Fruit fly (Drosophila melanogaster) whole organism, prepupa: Measurements from ENCODE around the gene CycA.

Experiments used
- CG10631 ChIP-seq: fragments of 200-800 bp; sonication (Bioruptor generic); optimal IDR thresholded peaks from 2 replicates; lab custom pipeline; 2016; ENCODE audit warnings: missing biosample characterization, missing genetic modification characterization
- CG10669 ChIP-seq: fragments of 200-800 bp; sonication (Bioruptor generic); optimal IDR thresholded peaks from 3 replicates; lab custom pipeline; 2018; ENCODE audit warnings: missing biosample characterization, mild to moderate bottlenecking, missing genetic modification characterization, moderate library complexity
- CG11294 ChIP-seq: fragments of 200-800 bp; sonication (Bioruptor generic); IDR thresholded peaks from 2 replicates; pipeline ENCODE4 v1.3.6; 2022; ENCODE audit warnings: missing biosample characterization, missing genetic modification characterization
- CG11762 ChIP-seq: fragments of 200-800 bp; sonication (Bioruptor generic); optimal IDR thresholded peaks from 3 replicates; lab custom pipeline; 2016; ENCODE audit warnings: missing biosample characterization, missing genetic modification characterization; ENCODE audit not compliant: insufficient read depth
- CG11902 ChIP-seq: fragments of 200-800 bp; sonication (Bioruptor generic); optimal IDR thresholded peaks from 3 replicates; lab custom pipeline; 2016; ENCODE audit warnings: missing biosample characterization, missing genetic modification characterization
- CG15336 ChIP-seq: fragments of 200-800 bp; sonication (Bioruptor generic); IDR thresholded peaks from 2 replicates; pipeline ENCODE4 v1.3.6; 2022; ENCODE audit warnings: missing biosample characterization, missing genetic modification characterization
- CG1621 ChIP-seq: fragments of 200-800 bp; sonication (Bioruptor generic); optimal IDR thresholded peaks from 3 replicates; lab custom pipeline; 2018; ENCODE audit warnings: missing biosample characterization, mild to moderate bottlenecking, missing genetic modification characterization
- CG16779 ChIP-seq: fragments of 200-800 bp; sonication (Bioruptor generic); optimal IDR thresholded peaks from 3 replicates; lab custom pipeline; 2017; ENCODE audit warnings: missing biosample characterization, mild to moderate bottlenecking, missing genetic modification characterization
- CG3032 ChIP-seq: fragments of 200-800 bp; optimal IDR thresholded peaks from 2 replicates; lab custom pipeline; 2019; ENCODE audit warnings: missing biosample characterization, mild to moderate bottlenecking, missing genetic modification characterization, moderate library complexity
- CG32006 ChIP-seq: fragments of 200-800 bp; sonication (Bioruptor generic); optimal IDR thresholded peaks from 3 replicates; lab custom pipeline; 2017; ENCODE audit warnings: missing biosample characterization, mild to moderate bottlenecking, missing genetic modification characterization
- CG34406 ChIP-seq: fragments of 200-800 bp; sonication (Bioruptor generic); optimal IDR thresholded peaks from 3 replicates; lab custom pipeline; 2016; ENCODE audit warnings: missing biosample characterization, missing genetic modification characterization
- CG3919 ChIP-seq: fragments of 200-800 bp; sonication (Bioruptor generic); optimal IDR thresholded peaks from 3 replicates; lab custom pipeline; 2016; ENCODE audit warnings: missing biosample characterization, missing genetic modification characterization
- CG4318 ChIP-seq: fragments of 200-800 bp; sonication (Bioruptor generic); optimal IDR thresholded peaks from 3 replicates; lab custom pipeline; 2017; ENCODE audit warnings: missing biosample characterization, mild to moderate bottlenecking, missing genetic modification characterization
- CG6163 ChIP-seq: fragments of 200-800 bp; sonication (Bioruptor generic); IDR thresholded peaks from 3 replicates; pipeline ENCODE4 v1.3.6; 2022; ENCODE audit warnings: missing biosample characterization, missing genetic modification characterization
- CG6276 ChIP-seq: fragments of 200-800 bp; sonication (Bioruptor generic); optimal IDR thresholded peaks from 2 replicates; lab custom pipeline; 2017; ENCODE audit warnings: missing biosample characterization, mild to moderate bottlenecking, missing genetic modification characterization
- CG6792 ChIP-seq: fragments of 200-800 bp; sonication (Bioruptor generic); optimal IDR thresholded peaks from 3 replicates; lab custom pipeline; 2016; ENCODE audit warnings: missing biosample characterization, missing genetic modification characterization
- CG6808 ChIP-seq: fragments of 200-800 bp; sonication (Bioruptor generic); optimal IDR thresholded peaks from 3 replicates; lab custom pipeline; 2017; ENCODE audit warnings: missing biosample characterization, missing genetic modification characterization, mild to moderate bottlenecking, moderate library complexity, missing genetic modification reagents
- CG6854 ChIP-seq: fragments of 200-800 bp; sonication (Bioruptor generic); optimal IDR thresholded peaks from 2 replicates; lab custom pipeline; 2017; ENCODE audit warnings: missing biosample characterization, mild to moderate bottlenecking, missing genetic modification characterization
- CG7368 ChIP-seq: fragments of 200-800 bp; sonication (Bioruptor generic); optimal IDR thresholded peaks from 3 replicates; lab custom pipeline; 2016; ENCODE audit warnings: missing biosample characterization, missing genetic modification characterization
- CG8119 ChIP-seq: fragments of 200-800 bp; sonication (Bioruptor generic); IDR thresholded peaks from 3 replicates; pipeline ENCODE4 v1.3.6; 2022; ENCODE audit warnings: missing biosample characterization, missing genetic modification characterization
- CG8319 ChIP-seq: fragments of 200-800 bp; sonication (Bioruptor generic); optimal IDR thresholded peaks from 3 replicates; lab custom pipeline; 2016; ENCODE audit warnings: missing biosample characterization, missing genetic modification characterization
- CG8632 ChIP-seq: fragments of 200-800 bp; sonication (Bioruptor generic); optimal IDR thresholded peaks from 3 replicates; lab custom pipeline; 2016; ENCODE audit warnings: missing biosample characterization, missing genetic modification characterization
- Eip78C ChIP-seq: fragments of 200-800 bp; sonication (Bioruptor generic); peaks from one replicate; lab custom pipeline; 2016; ENCODE audit warnings: missing biosample characterization, missing genetic modification characterization
- Eip93F ChIP-seq: fragments of 200-800 bp; sonication (Bioruptor generic); optimal IDR thresholded peaks from 2 replicates; lab custom pipeline; 2016; ENCODE audit warnings: missing biosample characterization, mild to moderate bottlenecking, missing genetic modification characterization
- Ets21C ChIP-seq: fragments of 200-800 bp; sonication (Bioruptor generic); optimal IDR thresholded peaks from 3 replicates; lab custom pipeline; 2016; ENCODE audit warnings: missing biosample characterization, missing genetic modification characterization
- Ets96B ChIP-seq: fragments of 200-800 bp; optimal IDR thresholded peaks from 2 replicates; lab custom pipeline; 2019; ENCODE audit warnings: missing biosample characterization, mild to moderate bottlenecking, missing genetic modification characterization, moderate library complexity
- Gug ChIP-seq: fragments of 200-800 bp; sonication (Bioruptor generic); IDR thresholded peaks from 2 replicates; pipeline ENCODE4 v1.3.6; 2022; ENCODE audit warnings: missing biosample characterization, missing genetic modification characterization
- Hr38 ChIP-seq: sonication (Bioruptor generic); optimal IDR thresholded peaks from 2 replicates; lab custom pipeline; 2016; ENCODE audit warnings: missing biosample characterization, missing genetic modification characterization
- Hr39 ChIP-seq: fragments of 200-800 bp; sonication (Bioruptor generic); optimal IDR thresholded peaks from 2 replicates; lab custom pipeline; 2016; ENCODE audit warnings: missing biosample characterization, missing genetic modification characterization
- Hr4 ChIP-seq: fragments of 200-800 bp; sonication (Bioruptor generic); optimal IDR thresholded peaks from 3 replicates; lab custom pipeline; 2016; ENCODE audit warnings: missing biosample characterization, missing genetic modification characterization
- Lpt ChIP-seq: fragments of 200-800 bp; sonication (Bioruptor generic); optimal IDR thresholded peaks from 3 replicates; lab custom pipeline; 2016; ENCODE audit warnings: missing biosample characterization, missing genetic modification characterization
- Met ChIP-seq: fragments of 200-800 bp; sonication (Bioruptor generic); optimal IDR thresholded peaks from 3 replicates; lab custom pipeline; 2016; ENCODE audit warnings: missing biosample characterization, missing genetic modification characterization
- OdsH ChIP-seq: fragments of 200-800 bp; sonication (Bioruptor generic); optimal IDR thresholded peaks from 3 replicates; lab custom pipeline; 2016; ENCODE audit warnings: missing biosample characterization, missing genetic modification characterization
- Smox ChIP-seq: fragments of 200-800 bp; sonication (Bioruptor generic); optimal IDR thresholded peaks from 3 replicates; lab custom pipeline; 2016; ENCODE audit warnings: missing biosample characterization, missing genetic modification characterization
- Sox102F ChIP-seq: fragments of 200-800 bp; sonication (Bioruptor generic); optimal IDR thresholded peaks from 2 replicates; lab custom pipeline; 2016; ENCODE audit warnings: missing biosample characterization, mild to moderate bottlenecking, missing genetic modification characterization
- Sox14 ChIP-seq: fragments of 200-800 bp; sonication (Bioruptor generic); optimal IDR thresholded peaks from 3 replicates; lab custom pipeline; 2016; ENCODE audit warnings: missing biosample characterization, missing genetic modification characterization
- Sox15 ChIP-seq: fragments of 200-800 bp; sonication (Bioruptor generic); optimal IDR thresholded peaks from 3 replicates; lab custom pipeline; 2016; ENCODE audit warnings: missing biosample characterization, missing genetic modification characterization
- achi ChIP-seq: fragments of 200-800 bp; sonication (Bioruptor generic); optimal IDR thresholded peaks from 3 replicates; lab custom pipeline; 2016; ENCODE audit warnings: missing biosample characterization, missing genetic modification characterization
- acj6 ChIP-seq: fragments of 200-800 bp; sonication (Bioruptor generic); optimal IDR thresholded peaks from 3 replicates; lab custom pipeline; 2016; ENCODE audit warnings: missing biosample characterization, missing genetic modification characterization
- cyc ChIP-seq: fragments of 200-800 bp; sonication (Bioruptor generic); optimal IDR thresholded peaks from 3 replicates; lab custom pipeline; 2016; ENCODE audit warnings: missing biosample characterization, missing genetic modification characterization
- dac ChIP-seq: fragments of 200-800 bp; sonication (Bioruptor generic); optimal IDR thresholded peaks from 2 replicates; lab custom pipeline; 2017; ENCODE audit warnings: missing biosample characterization, mild to moderate bottlenecking, missing genetic modification characterization
- dsx ChIP-seq: fragments of 200-800 bp; optimal IDR thresholded peaks from 3 replicates; lab custom pipeline; 2019; ENCODE audit warnings: missing biosample characterization, mild to moderate bottlenecking, missing genetic modification characterization, moderate library complexity; ENCODE audit not compliant: poor library complexity, severe bottlenecking
- eg ChIP-seq: fragments of 200-800 bp; sonication (Bioruptor generic); IDR thresholded peaks from 3 replicates; pipeline ENCODE4 v1.3.6; 2022; ENCODE audit warnings: missing biosample characterization, missing genetic modification characterization
- fd59A ChIP-seq: fragments of 200-800 bp; sonication (Bioruptor generic); optimal IDR thresholded peaks from 2 replicates; lab custom pipeline; 2017; ENCODE audit warnings: missing biosample characterization, mild to moderate bottlenecking, missing genetic modification characterization, missing genetic modification reagents
- fd85E ChIP-seq: fragments of 200-800 bp; sonication (Bioruptor generic); optimal IDR thresholded peaks from 3 replicates; lab custom pipeline; 2016; ENCODE audit warnings: missing biosample characterization, missing genetic modification characterization
- fkh ChIP-seq: fragments of 200-800 bp; sonication (Bioruptor generic); optimal IDR thresholded peaks from 3 replicates; lab custom pipeline; 2017; ENCODE audit warnings: missing biosample characterization, mild to moderate bottlenecking, missing genetic modification characterization, moderate library complexity
- lz ChIP-seq: fragments of 200-800 bp; sonication (Bioruptor generic); optimal IDR thresholded peaks from 3 replicates; lab custom pipeline; 2016; ENCODE audit warnings: missing biosample characterization, missing genetic modification characterization
- net ChIP-seq: fragments of 200-800 bp; sonication (Bioruptor generic); optimal IDR thresholded peaks from 3 replicates; lab custom pipeline; 2016; ENCODE audit warnings: missing biosample characterization, missing genetic modification characterization
- pdm3 ChIP-seq: fragments of 200-800 bp; sonication (Bioruptor generic); optimal IDR thresholded peaks from 3 replicates; lab custom pipeline; 2016; ENCODE audit warnings: missing biosample characterization, missing genetic modification characterization
- salr ChIP-seq, 2 experiments: fragments of 200-800 bp; sonication (Bioruptor generic); optimal IDR thresholded peaks; 3 replicates each; lab custom pipeline; 2016 to 2018; ENCODE audit warnings: missing biosample characterization in 2 of 2, missing genetic modification characterization in 2 of 2, mild to moderate bottlenecking in 1 of 2
- spab ChIP-seq: fragments of 200-800 bp; sonication (Bioruptor generic); optimal IDR thresholded peaks from 2 replicates; lab custom pipeline; 2017; ENCODE audit warnings: missing biosample characterization, mild to moderate bottlenecking, missing genetic modification characterization, missing genetic modification reagents
- svp ChIP-seq: fragments of 200-800 bp; sonication (Bioruptor generic); peaks from one replicate; lab custom pipeline; 2016; ENCODE audit warnings: missing biosample characterization, missing genetic modification characterization
- topi ChIP-seq: fragments of 200-800 bp; sonication (Bioruptor generic); optimal IDR thresholded peaks from 3 replicates; lab custom pipeline; 2016; ENCODE audit warnings: missing biosample characterization, missing genetic modification characterization
- vri ChIP-seq: fragments of 200-800 bp; sonication (Bioruptor generic); optimal IDR thresholded peaks from 3 replicates; lab custom pipeline; 2016; ENCODE audit warnings: missing biosample characterization, mild to moderate bottlenecking, missing genetic modification characterization

Gene CycA

dm6 chr3L:11785291-11785690 lies 48.1 kb downstream of the CycA start:
- TF ChIP-seq CG6792 (GFP tag; lab: Kevin White, UChicago) (no peak), dsx (no peak), eg (GFP tag; lab: Robert Waterston, UW) (peak; percentile 73), CG15336 (peak; percentile 80), CG10669 (GFP tag; lab: Kevin White, UChicago) (no peak), CG4318 (GFP tag; lab: Kevin White, UChicago) (no peak), vri (GFP tag; lab: Kevin White, UChicago) (no peak), dac (GFP tag; lab: Kevin White, UChicago) (no peak), salr (GFP tag; optimal IDR thresholded peaks at IDR 0.05; lab: Kevin White, UChicago) (no peak), Sox14 (GFP tag; lab: Kevin White, UChicago) (no peak), Smox (GFP tag; lab: Kevin White, UChicago) (no peak), spab (GFP tag; lab: Kevin White, UChicago) (no peak), CG3919 (GFP tag; lab: Kevin White, UChicago) (no peak), CG6808 (no peak), Hr4 (GFP tag; lab: Kevin White, UChicago) (peak; percentile 70), CG8632 (GFP tag; lab: Kevin White, UChicago) (no peak), Met (GFP tag; lab: Kevin White, UChicago) (no peak), fd59A (GFP tag; lab: Kevin White, UChicago) (no peak), Sox15 (GFP tag; lab: Kevin White, UChicago) (no peak), Eip78C (GFP tag; lab: Kevin White, UChicago) (no peak), CG32006 (GFP tag; lab: Kevin White, UChicago) (no peak), OdsH (GFP tag; lab: Kevin White, UChicago) (no peak), CG1621 (tag; lab: Kevin White, UChicago) (no peak), fd85E (GFP tag; lab: Kevin White, UChicago) (no peak), pdm3 (no peak), Eip93F (no peak), net (peak; percentile 29), CG16779 (no peak), CG6854 (GFP tag; lab: Kevin White, UChicago) (no peak), CG11902 (GFP tag; lab: Kevin White, UChicago) (no peak), Lpt (GFP tag; lab: Kevin White, UChicago) (no peak), achi (GFP tag; lab: Kevin White, UChicago) (peak; percentile 10), CG11762 (GFP tag; lab: Kevin White, UChicago) (no peak), CG6276 (GFP tag; lab: Kevin White, UChicago) (no peak), CG8319 (no peak), CG34406 (GFP tag; lab: Kevin White, UChicago) (no peak), CG3032 (tag; lab: Kevin White, UChicago) (no peak), CG6163 (GFP tag; lab: Robert Waterston, UW) (peak; percentile 74), svp (GFP tag; lab: Kevin White, UChicago) (peak; percentile 45), cyc (GFP tag; lab: Kevin White, UChicago) (no peak), Ets96B (tag; lab: Kevin White, UChicago) (no peak), CG10631 (no peak), acj6 (GFP tag; lab: Kevin White, UChicago) (no peak), lz (GFP tag; lab: Kevin White, UChicago) (no peak), CG7368 (no peak), CG8119 (peak; percentile 44; the same call in 1 of the 3 replicates), Hr38 (GFP tag; lab: Kevin White, UChicago) (no peak), Gug (peak; percentile 50), Hr39 (no peak), Ets21C (GFP tag; lab: Kevin White, UChicago) (no peak), Sox102F (no peak), topi (GFP tag; lab: Kevin White, UChicago) (no peak), CG11294 (GFP tag; lab: Robert Waterston, UW) (peak; percentile 61), fkh (no peak)
